Fruit fly (Drosophila melanogaster) S2 (cell line): ENCODE measurements around the gene CG12477.

Experiments
- CG8478 ChIP-seq: fragments of >200 bp; optimal IDR thresholded peaks from 2 replicates; lab custom pipeline; 2018
- CTCF ChIP-seq, 2 experiments: fragments of >200 bp; optimal IDR thresholded peaks; 2 replicates each; lab custom pipeline; 2018

Gene CG12477

dm6 chr3L:18723172-18723571 is at the start of gene CG12477:
Gene CG12477, minus strand, starts transcription at chr3L:18723272.
- no peak for TF ChIP-seq CG8478 (lab: Kevin White, UChicago)
- no peak for TF ChIP-seq CTCF (optimal IDR thresholded peaks at IDR 0.05; lab: Kevin White, UChicago)

- TF ChIP-seq CTCF (optimal IDR thresholded peaks at IDR 0.05; lab: Kevin White, UChicago), result no peak
- TF ChIP-seq CG8478 (lab: Kevin White, UChicago), result no peak
Measured at dm6 chr3L:18772014-18772560, 49.0 kb upstream of the CG12477 start.

dm6 chr3L:18771095-18772013 is 48.3 kb upstream of the CG12477 start:
- no peak for TF ChIP-seq CG8478 (lab: Kevin White, UChicago)
- TF ChIP-seq CTCF (optimal IDR thresholded peaks at IDR 0.05; lab: Kevin White, UChicago), result no peak

dm6 chr3L:18769782-18770181 is 46.7 kb upstream of the CG12477 start:
- TF ChIP-seq CG8478 (lab: Kevin White, UChicago) (no peak), CTCF (optimal IDR thresholded peaks at IDR 0.05; lab: Kevin White, UChicago) (no peak)

- no peak for TF ChIP-seq CG8478 (lab: Kevin White, UChicago)
- no peak for TF ChIP-seq CTCF (optimal IDR thresholded peaks at IDR 0.05; lab: Kevin White, UChicago)
Measured at dm6 chr3L:18768788-18769707, 46.0 kb upstream of the CG12477 start.

- no peak for TF ChIP-seq CTCF (optimal IDR thresholded peaks at IDR 0.05; lab: Kevin White, UChicago)
- no peak for TF ChIP-seq CG8478 (lab: Kevin White, UChicago)
Measured at dm6 chr3L:18767950-18768781, 45.1 kb upstream of the CG12477 start.

dm6 chr3L:18765657-18766592 is 42.9 kb upstream of the CG12477 start:
- no peak for TF ChIP-seq CG8478 (lab: Kevin White, UChicago)
- TF ChIP-seq CTCF (optimal IDR thresholded peaks at IDR 0.05; lab: Kevin White, UChicago), result no peak

- TF ChIP-seq CTCF (optimal IDR thresholded peaks at IDR 0.05; lab: Kevin White, UChicago) (no peak), CG8478 (lab: Kevin White, UChicago) (no peak)
Measured at dm6 chr3L:18763486-18764436, 40.7 kb upstream of the CG12477 start.

- TF ChIP-seq CTCF (optimal IDR thresholded peaks at IDR 0.05; lab: Kevin White, UChicago), result no peak
- no peak for TF ChIP-seq CG8478 (lab: Kevin White, UChicago)
Measured at dm6 chr3L:18761728-18762127, 38.7 kb upstream of the CG12477 start.

dm6 chr3L:18760421-18761045 is 37.5 kb upstream of the CG12477 start:
- TF ChIP-seq CTCF (optimal IDR thresholded peaks at IDR 0.05; lab: Kevin White, UChicago), result no peak
- TF ChIP-seq CG8478 (lab: Kevin White, UChicago), result no peak

- TF ChIP-seq CTCF (optimal IDR thresholded peaks at IDR 0.05; lab: Kevin White, UChicago) (no peak), CG8478 (lab: Kevin White, UChicago) (no peak)
Measured at dm6 chr3L:18758894-18759569, 36.0 kb upstream of the CG12477 start.
